Worm (Caenorhabditis elegans): ENCODE results near the gene C47E12.14.

Gene C47E12.14

ce11 chrIV:9976284-9976683, at the start of gene C47E12.14:
C47E12.14 (minus strand) TSS chrIV:9976384.
- TF ChIP-seq gmeb-2 (tag; optimal IDR thresholded peaks at IDR 0.05) (no peak), ref-2 (tag; optimal IDR thresholded peaks at IDR 0.05) (no peak), tbx-7 (tag; optimal IDR thresholded peaks at IDR 0.05) (no peak), mec-3 (tag; optimal IDR thresholded peaks at IDR 0.05; ENCODE audit: borderline replicate concordance) (no peak), hlh-8 (tag; optimal IDR thresholded peaks at IDR 0.05) (no peak), unc-86 (tag; optimal IDR thresholded peaks at IDR 0.05) (no peak), ceh-9 (tag; optimal IDR thresholded peaks at IDR 0.05) (no peak), F13H6.1 (tag; optimal IDR thresholded peaks at IDR 0.05) (no peak), ceh-14 (tag; optimal IDR thresholded peaks at IDR 0.05) (no peak), ceh-34 (tag; optimal IDR thresholded peaks at IDR 0.05) (no peak), hlh-30 (tag; optimal IDR thresholded peaks at IDR 0.05; ENCODE audit: insufficient read depth) (no peak), hlh-15 (tag; optimal IDR thresholded peaks at IDR 0.05) (no peak), ceh-18 (tag; optimal IDR thresholded peaks at IDR 0.05) (no peak), pqm-1 (tag; optimal IDR thresholded peaks at IDR 0.05) (no peak), zip-5 (tag; optimal IDR thresholded peaks at IDR 0.05) (no peak), eyg-1 (tag; optimal IDR thresholded peaks at IDR 0.05) (no peak), ahr-1 (tag; optimal IDR thresholded peaks at IDR 0.05) (no peak)

ce11 chrIV:10022991-10023390, 46.8 kb upstream of the C47E12.14 start, which contains the start of gene F44D12.8:
F44D12.8 (plus strand) TSS chrIV:10023291.
- no peak for TF ChIP-seq ttx-3 (tag; optimal IDR thresholded peaks at IDR 0.05)
- no peak for TF ChIP-seq ceh-45 (GFP tag; IDR thresholded peaks at IDR 0.05)
- no peak for TF ChIP-seq hlh-15 (tag; optimal IDR thresholded peaks at IDR 0.05)
- no peak for TF ChIP-seq elt-2 (tag; optimal IDR thresholded peaks at IDR 0.05)
- no peak for TF ChIP-seq rnt-1 (tag; optimal IDR thresholded peaks at IDR 0.05)

ce11 chrIV:10021283-10021682, 45.1 kb upstream of the C47E12.14 start, which contains the start of gene F44D12.19:
F44D12.19 (plus strand) TSS chrIV:10021583.
- TF ChIP-seq unc-3 (GFP tag; conservative IDR thresholded peaks at IDR 0.05) (no peak), unc-3 (tag; optimal IDR thresholded peaks at IDR 0.05) (no peak), hlh-6 (tag; optimal IDR thresholded peaks at IDR 0.05) (no peak), syd-9 (tag; optimal IDR thresholded peaks at IDR 0.05) (no peak), C38D4.7 (GFP tag; optimal IDR thresholded peaks at IDR 0.05) (no peak)

- TF ChIP-seq odd-2 (tag; optimal IDR thresholded peaks at IDR 0.05) (no peak), ceh-19 (GFP tag; optimal IDR thresholded peaks at IDR 0.05) (no peak), elt-2 (tag; optimal IDR thresholded peaks at IDR 0.05) (no peak), unc-42 (tag; optimal IDR thresholded peaks at IDR 0.05) (no peak), F13H6.1 (tag; optimal IDR thresholded peaks at IDR 0.05) (no peak), ceh-22 (tag; optimal IDR thresholded peaks at IDR 0.05) (no peak), ahr-1 (tag; optimal IDR thresholded peaks at IDR 0.05) (no peak), nhr-11 (tag; optimal IDR thresholded peaks at IDR 0.05) (no peak), hlh-8 (tag; optimal IDR thresholded peaks at IDR 0.05) (no peak), tbx-7 (tag; optimal IDR thresholded peaks at IDR 0.05) (no peak), ref-2 (tag; optimal IDR thresholded peaks at IDR 0.05) (no peak), ceh-24 (tag; optimal IDR thresholded peaks at IDR 0.05) (no peak), zip-5 (tag; optimal IDR thresholded peaks at IDR 0.05) (no peak), ceh-48 (tag; optimal IDR thresholded peaks at IDR 0.05) (no peak), ztf-16 (tag; optimal IDR thresholded peaks at IDR 0.05) (no peak), ceh-6 (GFP tag; optimal IDR thresholded peaks at IDR 0.05) (no peak), ceh-9 (tag; optimal IDR thresholded peaks at IDR 0.05) (no peak), fax-1 (tag; optimal IDR thresholded peaks at IDR 0.05) (no peak)
These were observed 41.4 kb upstream of the C47E12.14 start, which contains the start of gene F44D12.2 for ce11 chrIV:10017633-10018032. F44D12.2 (minus strand) TSS chrIV:10017733.

DNA sequence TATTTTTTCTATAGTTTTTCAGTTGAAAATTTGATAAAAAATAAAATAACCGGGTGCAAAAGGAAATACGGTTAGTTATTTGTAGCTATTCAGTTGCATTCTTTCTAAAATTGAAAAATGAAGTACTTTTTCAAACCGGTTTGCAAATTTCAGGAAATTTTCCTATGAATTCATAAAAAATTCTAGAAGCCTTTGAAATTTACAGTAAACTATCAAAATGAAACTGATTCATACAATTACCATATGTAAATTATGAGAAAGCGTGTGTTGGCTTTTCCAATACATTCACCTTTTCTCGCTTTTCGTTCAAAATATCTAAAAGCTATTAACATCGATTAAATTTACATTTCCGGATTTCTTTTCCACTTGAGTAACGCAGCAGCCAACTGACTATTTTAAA, 40.8 kb upstream of the C47E12.14 start, which contains the start of gene ent-7:
TSS of gene ent-7 (plus strand) at position 301 of the 400 bp plus-strand sequence.
- TF ChIP-seq tbx-2 (tag; optimal IDR thresholded peaks at IDR 0.05) (no peak), pha-2 (tag; optimal IDR thresholded peaks at IDR 0.05) (no peak), nhr-11 (tag; optimal IDR thresholded peaks at IDR 0.05) (no peak), pax-1 (tag; optimal IDR thresholded peaks at IDR 0.05) (no peak), pros-1 (tag; optimal IDR thresholded peaks at IDR 0.05) (no peak)
